Fruit fly (Drosophila melanogaster) whole organism: ENCODE results near the gene UbcE2H.

ENCODE experiments used
- pan ChIP-seq: fragments of >200 bp; optimal IDR thresholded peaks from 2 replicates; lab custom pipeline; 2017
- psq ChIP-seq: fragments of >200 bp; optimal IDR thresholded peaks from 2 replicates; lab custom pipeline; 2017
- usp ChIP-seq: fragments of >200 bp; optimal IDR thresholded peaks from 2 replicates; lab custom pipeline; 2017; ENCODE audit warnings: missing biosample characterization, missing genetic modification characterization, mixed read lengths

DNA sequence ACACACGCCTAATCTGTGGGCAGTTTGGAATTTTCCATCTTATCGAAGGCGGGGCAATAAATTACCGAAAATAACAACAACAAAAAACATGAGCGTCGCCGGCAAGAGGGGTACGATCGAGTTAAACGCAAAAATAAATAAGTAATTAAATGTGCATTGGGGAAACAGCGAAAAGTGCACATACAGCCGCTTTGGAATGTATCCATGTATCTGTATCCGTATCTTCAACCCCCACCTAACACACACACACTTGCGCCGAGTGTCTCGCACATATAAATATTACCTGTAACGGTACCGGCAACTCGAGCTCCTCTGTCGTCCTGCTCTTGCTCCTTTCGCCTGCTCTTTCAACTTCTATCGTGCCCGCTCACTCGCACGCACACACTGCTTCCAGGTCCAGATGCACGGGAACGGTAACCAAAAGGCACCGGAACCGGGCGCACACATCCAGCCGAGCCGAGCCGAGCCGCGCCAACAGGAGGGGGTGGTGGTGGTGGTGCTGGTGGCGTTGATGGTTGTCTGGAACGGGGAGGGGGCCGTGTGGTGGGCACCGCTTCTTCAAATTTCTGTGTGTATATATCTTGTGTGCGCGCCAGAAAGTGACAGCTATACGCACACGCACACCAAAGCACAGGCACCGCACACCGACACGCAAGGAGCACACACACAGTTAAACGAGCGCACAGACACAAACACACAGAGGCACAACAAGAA, 47.6 kb upstream of the UbcE2H start:
- TF ChIP-seq usp (no peak), pan (lab: Kevin White, UChicago) (no peak), psq (lab: Kevin White, UChicago) (no peak)
